Fruit fly (Drosophila melanogaster): ENCODE data around the gene fz3.

- TF ChIP-seq Sin3A (optimal IDR thresholded peaks at IDR 0.05) (no peak), h (optimal IDR thresholded peaks at IDR 0.05) (no peak), ttk (optimal IDR thresholded peaks at IDR 0.05) (no peak), Myc (optimal IDR thresholded peaks at IDR 0.05) (no peak), psq (optimal IDR thresholded peaks at IDR 0.05) (no peak)
Observed at dm6 chrX:790039-790597, 20.4 kb downstream of the fz3 start, which contains the start of gene CG13360.
